Worm (Caenorhabditis elegans): ENCODE measurements around the gene str-41.

DNA sequence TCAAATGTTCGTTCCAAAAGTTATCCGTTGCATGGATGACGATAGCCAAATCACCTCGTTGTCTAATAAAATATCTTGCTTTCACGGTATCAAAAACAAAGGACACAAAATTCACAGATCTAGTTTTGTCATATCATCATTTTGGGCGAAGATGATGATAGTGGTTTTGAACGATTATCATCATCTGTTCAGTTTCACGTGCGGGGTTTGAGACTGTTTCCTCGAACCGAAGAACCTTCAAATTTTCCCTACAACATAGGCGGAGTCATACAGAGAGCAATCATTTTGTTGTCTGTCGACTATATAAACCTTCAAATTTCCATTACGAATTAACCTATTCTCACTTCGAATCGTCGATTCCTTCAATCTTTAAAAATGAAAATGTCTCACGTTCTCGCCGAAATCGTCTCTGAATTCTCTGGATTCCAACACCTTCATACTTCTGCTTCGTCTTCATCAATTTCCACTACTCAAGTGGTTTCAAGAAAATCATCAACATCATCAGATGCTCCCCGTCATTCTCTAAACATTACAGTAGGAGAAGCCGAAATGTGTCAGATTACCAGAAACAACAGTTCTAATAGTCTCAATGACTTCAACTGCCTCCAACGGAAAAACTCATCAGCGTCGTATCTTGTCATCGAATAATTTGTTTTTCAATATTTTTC lies 1.4 kb downstream of the str-41 start, which contains the start of gene F18E3.11:
- TF ChIP-seq him-1 (tag; optimal IDR thresholded peaks at IDR 0.05) (no peak), dao-5 (tag; optimal IDR thresholded peaks at IDR 0.05) (no peak)

Data from whole organism, L4/young adult.